Worm (Caenorhabditis elegans): ENCODE measurements around the gene F56D5.6.

- TF ChIP-seq pqm-1 (tag; optimal IDR thresholded peaks at IDR 0.05) (no peak), lin-35 (GFP tag; optimal IDR thresholded peaks at IDR 0.05) (peak; percentile 61 to 88), ama-1 (optimal IDR thresholded peaks at IDR 0.05) (peak; percentile 85), unc-62 (GFP tag; optimal IDR thresholded peaks at IDR 0.05) (no peak), ztf-11 (tag; optimal IDR thresholded peaks at IDR 0.05) (no peak), sox-4 (tag; optimal IDR thresholded peaks at IDR 0.05) (no peak), hlh-4 (tag; optimal IDR thresholded peaks at IDR 0.05) (no peak), zag-1 (tag; optimal IDR thresholded peaks at IDR 0.05) (no peak), tbx-2 (tag; optimal IDR thresholded peaks at IDR 0.05) (peak; percentile 16), ceh-8 (GFP tag; optimal IDR thresholded peaks at IDR 0.05) (no peak)
Observed at ce11 chrIV:9440880-9441336, 39.2 kb downstream of the F56D5.6 start, which contains the start of gene idh-1.

Data from whole organism, L1 larva.